Fruit fly (Drosophila melanogaster): Measurements from ENCODE around the gene CG34109.

CG34109 gene

DNA sequence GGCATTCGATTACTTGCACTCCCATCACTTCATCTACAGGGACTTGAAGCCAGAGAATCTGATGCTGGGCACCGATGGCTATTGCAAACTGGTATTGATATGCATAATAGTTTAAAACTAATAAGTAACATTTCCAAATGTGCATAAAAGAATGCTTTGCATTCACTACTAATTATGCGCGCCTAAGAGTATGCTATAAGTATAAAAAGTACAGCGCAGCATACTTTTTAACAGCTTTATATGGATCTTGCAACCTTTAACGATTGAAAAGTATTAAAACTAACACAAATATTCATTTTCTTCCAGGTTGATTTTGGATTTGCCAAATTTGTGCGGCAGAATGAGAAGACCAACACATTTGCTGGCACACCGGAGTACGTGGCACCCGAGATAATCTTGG, 60.5 kb downstream of the CG34109 start:
- peak; percentile 74 for TF ChIP-seq CG8290 (GFP tag; optimal IDR thresholded peaks at IDR 0.05)
- peak in 1 of 2 experiments; percentile 85 for TF ChIP-seq CG8290 (tag; optimal IDR thresholded peaks at IDR 0.05)
- TF ChIP-seq CG17612 (GFP tag; IDR thresholded peaks at IDR 0.05) = peak; percentile 87
- no peak for TF ChIP-seq esg (GFP tag; conservative IDR thresholded peaks at IDR 0.05)

DNA sequence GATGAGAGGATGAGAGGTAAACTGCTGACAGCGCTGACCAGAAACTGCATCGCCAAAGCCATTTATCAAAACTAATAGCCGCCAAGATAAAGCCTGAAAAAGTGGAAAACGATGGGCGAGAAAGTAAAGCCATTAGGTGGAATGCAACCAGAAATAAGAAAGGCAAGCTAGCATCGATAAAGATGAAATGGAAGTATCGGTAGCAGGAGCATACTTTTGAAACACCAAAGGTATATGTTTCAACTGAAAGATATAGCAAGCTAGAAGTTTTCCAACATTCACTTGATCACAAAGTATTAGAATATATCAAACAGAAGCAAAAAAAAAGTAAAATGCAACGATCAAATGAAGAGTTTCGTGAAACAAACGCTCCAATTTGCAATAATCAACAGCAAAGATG, 78.5 kb downstream of the CG34109 start, which contains the start of gene CG13137:
CG13137 (plus strand) TSS at position 301 of the 400 bp plus-strand sequence.
- TF ChIP-seq CG10209 (GFP tag; optimal IDR thresholded peaks at IDR 0.05) = no peak
- TF ChIP-seq Ets65A (GFP tag) = peak; percentile 45
